Worm (Caenorhabditis elegans): ENCODE results near the gene osm-12.

- TF ChIP-seq Y53G8AR.9 (GFP tag; conservative IDR thresholded peaks at IDR 0.05) (no peak), attf-5 (GFP tag; optimal IDR thresholded peaks at IDR 0.05) (no peak), T07F8.4 (tag; optimal IDR thresholded peaks at IDR 0.05) (no peak), pha-4 (tag; optimal IDR thresholded peaks at IDR 0.05) (no peak), F52B5.7 (tag; optimal IDR thresholded peaks at IDR 0.05) (no peak), nfya-1 (tag; optimal IDR thresholded peaks at IDR 0.05; ENCODE audit: borderline replicate concordance, insufficient read depth) (no peak), snpc-3.4 (tag; optimal IDR thresholded peaks at IDR 0.05) (no peak)
Measured at ce11 chrIII:12142419-12143107, 59.8 kb downstream of the osm-12 start.
